Worm (Caenorhabditis elegans) whole organism, late embryonic: Measurements from ENCODE around the gene pqn-36.

Experiments used
- C08G9.2 ChIP-seq: sonication (generic microtip); optimal IDR thresholded peaks from 2 replicates; lab custom pipeline; 2016; ENCODE audit warnings: mild to moderate bottlenecking, missing genetic modification characterization, moderate library complexity, missing compliant biosample characterization
- F13H6.1 ChIP-seq: sonication (generic microtip); optimal IDR thresholded peaks from 2 replicates; lab custom pipeline; 2016; ENCODE audit warnings: missing genetic modification characterization, missing compliant biosample characterization
- T23F11.4 ChIP-seq: fragments of 200-800 bp; sonication (Bioruptor generic); optimal IDR thresholded peaks from 2 replicates; lab custom pipeline; 2018; ENCODE audit warnings: mild to moderate bottlenecking, missing genetic modification characterization, missing compliant biosample characterization
- ama-1 ChIP-seq: fragments of 150-350 bp; optimal IDR thresholded peaks from 2 replicates; lab custom pipeline; 2014
- ceh-14 ChIP-seq: sonication (generic microtip); optimal IDR thresholded peaks from 2 replicates; lab custom pipeline; 2016; ENCODE audit warnings: missing genotype, missing genetic modification characterization, missing compliant biosample characterization
- ceh-18 ChIP-seq: sonication (generic microtip); optimal IDR thresholded peaks from 2 replicates; lab custom pipeline; 2016; ENCODE audit warnings: missing genetic modification characterization, missing compliant biosample characterization
- ceh-2 ChIP-seq: sonication (generic microtip); optimal IDR thresholded peaks from 2 replicates; lab custom pipeline; 2016; ENCODE audit warnings: missing genotype, missing genetic modification characterization, missing compliant biosample characterization
- ceh-22 ChIP-seq: sonication (generic microtip); optimal IDR thresholded peaks from 2 replicates; lab custom pipeline; 2017; ENCODE audit warnings: missing biosample characterization, missing genetic modification characterization
- ceh-31 ChIP-seq: sonication (generic microtip); optimal IDR thresholded peaks from 2 replicates; lab custom pipeline; 2016; ENCODE audit warnings: missing genetic modification characterization, missing compliant biosample characterization
- ceh-34 ChIP-seq: sonication (generic microtip); optimal IDR thresholded peaks from 2 replicates; lab custom pipeline; 2016; ENCODE audit warnings: mild to moderate bottlenecking, missing genetic modification characterization, missing compliant biosample characterization
- ceh-45 ChIP-seq: fragments of 200-800 bp; sonication (Bioruptor generic); IDR thresholded peaks from 2 replicates; pipeline ENCODE4 v1.3.6; 2022; ENCODE audit warnings: missing genetic modification reagents, missing genetic modification characterization, missing compliant biosample characterization
- ceh-6 ChIP-seq: fragments of 200-800 bp; sonication (Bioruptor generic); optimal IDR thresholded peaks from 2 replicates; lab custom pipeline; 2018; ENCODE audit warnings: mild to moderate bottlenecking, missing genetic modification characterization, missing compliant biosample characterization
- dve-1 ChIP-seq: sonication (generic microtip); optimal IDR thresholded peaks from 2 replicates; lab custom pipeline; 2017; ENCODE audit warnings: antibody characterized with exemption, mild to moderate bottlenecking, missing genetic modification characterization, missing compliant biosample characterization
- elt-2 ChIP-seq: sonication (generic microtip); optimal IDR thresholded peaks from 2 replicates; lab custom pipeline; 2016; ENCODE audit warnings: missing genetic modification reagents, missing genetic modification characterization, missing compliant biosample characterization
- ets-4 ChIP-seq: sonication (generic microtip); optimal IDR thresholded peaks from 2 replicates; lab custom pipeline; 2016; ENCODE audit warnings: missing genetic modification characterization, missing compliant biosample characterization
- eyg-1 ChIP-seq: sonication (generic microtip); optimal IDR thresholded peaks from 2 replicates; lab custom pipeline; 2016; ENCODE audit warnings: missing genotype, missing genetic modification characterization, missing compliant biosample characterization
- hlh-30 ChIP-seq: sonication (generic microtip); optimal IDR thresholded peaks from 2 replicates; lab custom pipeline; 2017; ENCODE audit warnings: antibody characterized with exemption, missing genetic modification characterization, missing compliant biosample characterization; ENCODE audit not compliant: insufficient read depth
- hlh-6 ChIP-seq: sonication (generic microtip); optimal IDR thresholded peaks from 2 replicates; lab custom pipeline; 2016; ENCODE audit warnings: missing genotype, missing genetic modification characterization, missing compliant biosample characterization
- hlh-8 ChIP-seq: sonication (generic microtip); optimal IDR thresholded peaks from 2 replicates; lab custom pipeline; 2016; ENCODE audit warnings: missing genotype, missing genetic modification characterization, missing compliant biosample characterization
- lim-6 ChIP-seq: sonication (generic microtip); optimal IDR thresholded peaks from 2 replicates; lab custom pipeline; 2016; ENCODE audit warnings: missing genetic modification characterization, missing compliant biosample characterization
- mec-3 ChIP-seq: sonication (generic microtip); optimal IDR thresholded peaks from 2 replicates; lab custom pipeline; 2016; ENCODE audit warnings: borderline replicate concordance, missing genetic modification characterization, missing compliant biosample characterization
- nfya-1 ChIP-seq: sonication (generic microtip); optimal IDR thresholded peaks from 2 replicates; lab custom pipeline; 2017; ENCODE audit warnings: missing genetic modification characterization, mild to moderate bottlenecking, missing compliant biosample characterization, antibody characterized with exemption, moderate library complexity
- nhr-11 ChIP-seq: fragments of 150-350 bp; optimal IDR thresholded peaks from 2 replicates; lab custom pipeline; 2014; ENCODE audit warnings: missing biosample characterization, missing genetic modification characterization
- nhr-232 ChIP-seq: sonication (generic microtip); optimal IDR thresholded peaks from 2 replicates; lab custom pipeline; 2016; ENCODE audit warnings: missing genetic modification characterization, missing compliant biosample characterization
- odd-2 ChIP-seq: sonication (generic microtip); optimal IDR thresholded peaks from 2 replicates; lab custom pipeline; 2017; ENCODE audit warnings: antibody characterized with exemption, mild to moderate bottlenecking, missing genetic modification characterization, missing compliant biosample characterization
- pag-3 ChIP-seq: sonication (generic microtip); optimal IDR thresholded peaks from 2 replicates; lab custom pipeline; 2016; ENCODE audit warnings: missing compliant biosample characterization, missing genetic modification characterization, borderline replicate concordance
- pax-1 ChIP-seq: fragments of 150-350 bp; optimal IDR thresholded peaks from 2 replicates; lab custom pipeline; 2014; ENCODE audit warnings: missing biosample characterization, missing genetic modification characterization
- pha-2 ChIP-seq: sonication (generic microtip); optimal IDR thresholded peaks from 2 replicates; lab custom pipeline; 2017; ENCODE audit warnings: mild to moderate bottlenecking, missing genetic modification characterization, missing compliant biosample characterization
- pros-1 ChIP-seq: fragments of 150-350 bp; optimal IDR thresholded peaks from 2 replicates; lab custom pipeline; 2014; ENCODE audit warnings: missing biosample characterization, missing genetic modification reagents, missing genetic modification characterization
- ref-2 ChIP-seq: sonication (generic microtip); optimal IDR thresholded peaks from 2 replicates; lab custom pipeline; 2016; ENCODE audit warnings: missing genetic modification characterization, missing compliant biosample characterization
- sdc-2 ChIP-seq: sonication (generic microtip); optimal IDR thresholded peaks from 2 replicates; lab custom pipeline; 2016; ENCODE audit warnings: missing genotype, missing genetic modification characterization, missing compliant biosample characterization
- sox-2 ChIP-seq: fragments of 200-800 bp; sonication (Bioruptor generic); IDR thresholded peaks from 2 replicates; pipeline ENCODE4 v1.3.6; 2022; ENCODE audit warnings: missing genetic modification reagents, missing genetic modification characterization, missing compliant biosample characterization
- tbx-2 ChIP-seq: sonication (generic microtip); optimal IDR thresholded peaks from 2 replicates; lab custom pipeline; 2016; ENCODE audit warnings: missing genetic modification characterization, missing compliant biosample characterization
- ttx-3 ChIP-seq: sonication (generic microtip); optimal IDR thresholded peaks from 2 replicates; lab custom pipeline; 2016; ENCODE audit warnings: missing genetic modification reagents, missing genetic modification characterization, missing compliant biosample characterization
- unc-42 ChIP-seq: sonication (generic microtip); optimal IDR thresholded peaks from 2 replicates; lab custom pipeline; 2016; ENCODE audit warnings: missing genotype, missing genetic modification characterization, missing compliant biosample characterization
- unc-55 ChIP-seq: sonication (generic microtip); optimal IDR thresholded peaks from 2 replicates; lab custom pipeline; 2017; ENCODE audit warnings: missing biosample characterization, missing genetic modification reagents, missing genetic modification characterization
- unc-86 ChIP-seq: sonication (generic microtip); optimal IDR thresholded peaks from 2 replicates; lab custom pipeline; 2016; ENCODE audit warnings: missing genetic modification characterization, missing compliant biosample characterization

The pqn-36 gene

DNA sequence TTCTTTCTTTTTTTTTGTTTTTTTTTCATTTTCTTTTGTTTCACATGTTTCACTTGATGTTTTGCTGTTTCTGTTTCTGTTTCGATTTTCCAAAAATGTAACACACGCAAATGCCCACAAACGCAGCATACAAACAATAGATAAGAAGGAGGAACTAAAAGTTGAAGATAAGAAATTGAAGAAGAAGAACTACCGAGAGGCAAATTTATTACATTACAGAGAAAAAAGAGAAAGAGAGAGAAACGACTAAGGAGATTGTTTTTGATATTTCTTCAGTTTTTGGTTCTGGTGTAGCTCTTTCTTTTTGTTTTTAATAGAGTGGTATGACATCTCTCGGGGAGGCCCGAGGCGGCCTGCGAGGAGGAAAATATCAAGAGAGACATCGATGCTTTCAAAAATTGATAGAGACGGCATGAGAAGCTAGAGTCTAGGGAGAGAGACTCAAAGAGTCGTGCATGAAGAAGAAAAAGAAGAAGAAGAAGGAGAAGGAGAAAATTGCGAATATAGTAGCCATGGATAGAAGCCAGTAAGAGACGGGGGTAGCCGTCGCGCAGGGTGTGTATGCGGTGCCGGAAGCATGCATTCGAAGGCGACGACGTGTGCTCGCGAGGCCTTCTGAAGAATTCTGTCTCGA, 41.8 kb downstream of the pqn-36 start:
- peak; percentile 48 for TF ChIP-seq ceh-31
- no peak for TF ChIP-seq mec-3 (tag; lab: Kevin White, UChicago)
- peak; percentile 5 for TF ChIP-seq C08G9.2 (tag; lab: Kevin White, UChicago)
- no peak for TF ChIP-seq ceh-45 (GFP tag; lab: Robert Waterston, UW)
- TF ChIP-seq T23F11.4 (GFP tag; lab: Kevin White, UChicago): no peak
- TF ChIP-seq unc-42 (tag; lab: Kevin White, UChicago): peak; percentile 64
- peak; percentile 37 for TF ChIP-seq ceh-18 (tag; lab: Kevin White, UChicago)
- TF ChIP-seq nhr-11 (tag; lab: Kevin White, UChicago): no peak
- TF ChIP-seq F13H6.1 (tag; lab: Kevin White, UChicago): peak; percentile 11
- peak; percentile 32 for TF ChIP-seq nfya-1
- no peak for TF ChIP-seq pag-3 (tag; lab: Kevin White, UChicago)
- no peak for TF ChIP-seq ceh-6 (GFP tag; lab: Kevin White, UChicago)
- peak; percentile 81 for TF ChIP-seq elt-2 (tag; lab: Kevin White, UChicago)
- TF ChIP-seq ceh-14 (tag; lab: Kevin White, UChicago): peak; percentile 45
- peak; percentile 78 for TF ChIP-seq sdc-2 (tag; lab: Kevin White, UChicago)
- TF ChIP-seq hlh-30 (tag; lab: Kevin White, UChicago): no peak
- TF ChIP-seq tbx-2 (tag; lab: Kevin White, UChicago): peak; percentile 13
- TF ChIP-seq ceh-34 (tag; lab: Kevin White, UChicago): peak; percentile 23
- TF ChIP-seq dve-1 (tag; lab: Kevin White, UChicago): no peak
- TF ChIP-seq eyg-1: no peak
- TF ChIP-seq ama-1: no peak
- no peak for TF ChIP-seq odd-2 (tag; lab: Kevin White, UChicago)
- TF ChIP-seq ceh-2: no peak
- TF ChIP-seq, all 69 proteins: peak for 11

DNA sequence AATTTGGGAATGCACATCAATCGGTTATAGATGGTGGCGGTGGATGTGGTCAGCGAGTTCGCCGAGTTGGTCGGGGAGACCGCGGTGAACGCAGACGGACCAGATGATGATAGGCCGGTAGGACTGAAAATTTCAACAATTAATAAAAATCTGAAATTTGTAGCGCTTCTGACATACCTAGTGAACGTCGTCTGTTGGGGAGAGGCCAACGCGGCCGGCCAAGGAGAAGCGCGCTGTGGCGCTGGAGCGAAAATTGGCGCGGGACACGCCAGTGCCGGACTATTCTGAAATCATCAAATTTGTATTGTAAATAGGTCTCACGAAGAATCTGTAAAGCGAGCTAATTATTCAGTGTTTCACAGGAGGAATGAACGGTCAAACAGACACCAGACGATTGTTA, 42.5 kb downstream of the pqn-36 start:
- TF ChIP-seq ets-4 (tag; lab: Kevin White, UChicago) (no peak), pag-3 (tag; lab: Kevin White, UChicago) (no peak)

DNA sequence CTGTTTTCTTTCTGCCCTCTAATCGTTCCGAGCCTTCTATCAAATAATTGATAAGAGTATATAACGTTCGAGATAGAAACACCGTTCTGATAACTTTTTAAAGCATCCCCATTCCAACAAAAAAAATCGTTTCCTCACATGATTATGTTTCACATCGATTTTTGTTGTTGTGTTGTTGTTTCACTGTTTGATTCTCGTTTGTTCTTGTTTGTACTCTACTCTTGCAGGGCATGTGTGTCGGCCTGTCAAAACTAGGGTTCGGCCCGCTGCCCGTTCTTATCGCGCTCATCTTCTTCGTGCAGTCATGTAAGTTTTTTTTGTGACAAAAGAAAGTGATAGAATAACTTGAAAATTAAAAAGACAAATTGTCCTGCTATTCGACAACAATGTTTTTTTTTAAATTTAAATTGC, 49.5 kb downstream of the pqn-36 start, which contains the start of gene C33A11.2:
Gene C33A11.2 (plus strand): TSS at position 226 of the 411 bp plus-strand sequence.
- TF ChIP-seq elt-2 (tag; lab: Kevin White, UChicago) (peak; percentile 67), pros-1 (tag; lab: Kevin White, UChicago) (no peak), ceh-22 (tag; lab: Kevin White, UChicago) (no peak), lim-6 (tag; lab: Kevin White, UChicago) (no peak), dve-1 (tag; lab: Kevin White, UChicago) (no peak), hlh-8 (tag; lab: Kevin White, UChicago) (no peak), ceh-18 (tag; lab: Kevin White, UChicago) (no peak)
- TF ChIP-seq, all 69 proteins: peak for 1

DNA sequence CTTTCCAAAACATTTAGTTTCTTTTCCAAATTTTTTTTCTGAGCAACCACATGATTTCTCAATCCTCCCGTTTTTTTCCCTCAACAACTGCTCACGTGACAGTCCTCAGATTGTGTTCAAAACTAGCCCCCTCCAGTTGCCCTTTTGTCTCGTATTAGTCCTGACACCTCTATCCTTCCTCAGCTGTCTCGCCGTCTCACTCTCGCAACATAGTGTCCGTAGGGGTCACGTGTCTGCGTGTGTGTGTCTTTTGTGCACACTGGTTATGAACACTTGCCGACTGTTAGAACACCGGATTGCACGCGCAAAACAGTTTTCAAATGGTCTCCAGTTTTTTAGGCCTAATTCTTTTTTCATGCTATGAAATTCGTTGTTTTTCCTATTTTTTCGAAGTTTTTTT, 50.1 kb downstream of the pqn-36 start:
- no peak for TF ChIP-seq pha-2 (tag; lab: Kevin White, UChicago)
- TF ChIP-seq C08G9.2 (tag; lab: Kevin White, UChicago): no peak
- TF ChIP-seq nhr-11 (tag; lab: Kevin White, UChicago): no peak
- TF ChIP-seq ceh-34 (tag; lab: Kevin White, UChicago): peak; percentile 38
- TF ChIP-seq unc-55 (GFP tag; lab: Kevin White, UChicago): peak; percentile 39
- TF ChIP-seq sdc-2 (tag; lab: Kevin White, UChicago): peak; percentile 60
- TF ChIP-seq eyg-1: no peak
- peak; percentile 18 for TF ChIP-seq hlh-8 (tag; lab: Kevin White, UChicago)
- no peak for TF ChIP-seq F13H6.1 (tag; lab: Kevin White, UChicago)
- no peak for TF ChIP-seq pax-1 (tag; lab: Kevin White, UChicago)
- no peak for TF ChIP-seq ceh-14 (tag; lab: Kevin White, UChicago)
- TF ChIP-seq ref-2 (tag; lab: Kevin White, UChicago): peak; percentile 79
- no peak for TF ChIP-seq lim-6 (tag; lab: Kevin White, UChicago)
- TF ChIP-seq hlh-30 (tag; lab: Kevin White, UChicago): peak; percentile 99
- no peak for TF ChIP-seq odd-2 (tag; lab: Kevin White, UChicago)
- TF ChIP-seq nhr-232 (tag; lab: Kevin White, UChicago): no peak
- TF ChIP-seq tbx-2 (tag; lab: Kevin White, UChicago): peak; percentile 63
- peak; percentile 64 for TF ChIP-seq ceh-18 (tag; lab: Kevin White, UChicago)
- TF ChIP-seq unc-86 (tag; lab: Kevin White, UChicago): no peak
- peak; percentile 79 for TF ChIP-seq ceh-31
- no peak for TF ChIP-seq ttx-3
- peak; percentile 37 for TF ChIP-seq nfya-1
- TF ChIP-seq hlh-6: no peak
- 0 out of 2 replicates have a peak, but pooled peaks have one; percentile 19 for TF ChIP-seq sox-2 (GFP tag; lab: Robert Waterston, UW)
- TF ChIP-seq pag-3 (tag; lab: Kevin White, UChicago): no peak
